Worm (Caenorhabditis elegans): ENCODE measurements around the gene B0361.3.

ce11 chrIII:7238727-7239126 lies 42.5 kb upstream of the B0361.3 start, which contains the start of gene pars-1:
- TF ChIP-seq ama-1 (optimal IDR thresholded peaks at IDR 0.05) (no peak), ceh-36 (tag; optimal IDR thresholded peaks at IDR 0.05) (no peak), hnd-1 (tag; optimal IDR thresholded peaks at IDR 0.05) (no peak), scrt-1 (GFP tag; IDR thresholded peaks at IDR 0.05) (no peak), flt-1 (GFP tag; IDR thresholded peaks at IDR 0.05) (no peak), aly-1 (tag; optimal IDR thresholded peaks at IDR 0.05) (no peak), B0310.2 (tag; optimal IDR thresholded peaks at IDR 0.05) (no peak), ets-7 (tag; optimal IDR thresholded peaks at IDR 0.05) (no peak), pes-1 (GFP tag; IDR thresholded peaks at IDR 0.05) (no peak), tbx-11 (GFP tag; IDR thresholded peaks at IDR 0.05) (no peak), hmbx-1 (tag; optimal IDR thresholded peaks at IDR 0.05) (no peak), tra-4 (tag; optimal IDR thresholded peaks at IDR 0.05) (no peak), F13C5.2 (tag; optimal IDR thresholded peaks at IDR 0.05) (no peak), hmg-4 (GFP tag; optimal IDR thresholded peaks at IDR 0.05) (no peak)

Measured in whole organism, early embryonic.